Fruit fly (Drosophila melanogaster) whole organism, embryonic: Measurements from ENCODE around the gene RunxB.

ENCODE experiments used
- Atf6 ChIP-seq: fragments of 200-800 bp; sonication (Bioruptor generic); IDR thresholded peaks from 2 replicates; pipeline ENCODE4 v1.3.6; 2022; ENCODE audit warnings: missing biosample characterization, missing genetic modification characterization
- Awh ChIP-seq: fragments of 200-800 bp; sonication (Bioruptor generic); IDR thresholded peaks from 2 replicates; pipeline ENCODE4, ENCODE4 v1.3.6; 2022; ENCODE audit warnings: missing biosample characterization, missing genetic modification characterization
- B-H2 ChIP-seq: fragments of 200-800 bp; sonication (Bioruptor generic); optimal IDR thresholded peaks from 2 replicates; lab custom pipeline; 2018; ENCODE audit warnings: missing biosample characterization, mild to moderate bottlenecking, missing genetic modification characterization
- Bdp1 ChIP-seq: fragments of 200-800 bp; sonication (Bioruptor generic); optimal IDR thresholded peaks from 3 replicates; lab custom pipeline; 2016; ENCODE audit warnings: missing biosample characterization, missing genetic modification characterization
- CG10366 ChIP-seq: fragments of 200-800 bp; sonication (Bioruptor generic); IDR thresholded peaks from 2 replicates; pipeline ENCODE4 v1.3.6; 2022; ENCODE audit warnings: missing biosample characterization, missing genetic modification characterization
- CG10431 ChIP-seq: fragments of 200-800 bp; sonication (Bioruptor generic); optimal IDR thresholded peaks from 3 replicates; lab custom pipeline; 2018; ENCODE audit warnings: missing biosample characterization, mild to moderate bottlenecking, missing genetic modification characterization
- CG12104 ChIP-seq: fragments of 200-800 bp; sonication (Bioruptor generic); optimal IDR thresholded peaks from 3 replicates; lab custom pipeline; 2016; ENCODE audit warnings: missing biosample characterization, missing genetic modification characterization
- CG12155 ChIP-seq: fragments of 200-800 bp; sonication (Bioruptor generic); optimal IDR thresholded peaks from 3 replicates; lab custom pipeline; 2016; ENCODE audit warnings: missing biosample characterization, missing genetic modification characterization
- CG12659 ChIP-seq: fragments of 200-800 bp; sonication (Bioruptor generic); optimal IDR thresholded peaks from 3 replicates; lab custom pipeline; 2017; ENCODE audit warnings: mild to moderate bottlenecking, missing biosample characterization, missing genetic modification reagents, missing genetic modification characterization
- CG12769 ChIP-seq: fragments of 200-800 bp; sonication (Bioruptor generic); optimal IDR thresholded peaks from 2 replicates; lab custom pipeline; 2019; ENCODE audit warnings: missing biosample characterization, mild to moderate bottlenecking, missing genetic modification characterization, moderate library complexity
- CG13424 ChIP-seq: fragments of 200-800 bp; sonication (Bioruptor generic); optimal IDR thresholded peaks from 2 replicates; lab custom pipeline; 2019; ENCODE audit warnings: missing biosample characterization, mild to moderate bottlenecking, missing genetic modification characterization, moderate library complexity
- CG13894 ChIP-seq: fragments of 200-800 bp; sonication (Bioruptor generic); optimal IDR thresholded peaks from 3 replicates; lab custom pipeline; 2018; ENCODE audit warnings: missing biosample characterization, mild to moderate bottlenecking, missing genetic modification characterization, moderate library complexity
- CG14050 ChIP-seq: fragments of 200-800 bp; sonication (Bioruptor generic); IDR thresholded peaks from 3 replicates; pipeline ENCODE4 v1.3.6; 2022; ENCODE audit warnings: missing biosample characterization, missing genetic modification characterization
- CG1602 ChIP-seq: fragments of 200-800 bp; sonication (Bioruptor generic); optimal IDR thresholded peaks from 3 replicates; lab custom pipeline; 2016; ENCODE audit warnings: missing biosample characterization, missing genetic modification characterization
- CG1603 ChIP-seq: fragments of 200-800 bp; sonication (Bioruptor generic); optimal IDR thresholded peaks from 2 replicates; lab custom pipeline; 2019; ENCODE audit warnings: missing biosample characterization, mild to moderate bottlenecking, missing genetic modification characterization, moderate library complexity
- CG16813 ChIP-seq: fragments of 200-800 bp; sonication (Bioruptor generic); IDR thresholded peaks from 3 replicates; pipeline ENCODE4 v1.3.6; 2022; ENCODE audit warnings: missing biosample characterization, missing genetic modification characterization; ENCODE audit not compliant: partially characterized antibody
- CG17385 ChIP-seq: fragments of 200-800 bp; sonication (Bioruptor generic); optimal IDR thresholded peaks from 3 replicates; lab custom pipeline; 2018; ENCODE audit warnings: missing biosample characterization, mild to moderate bottlenecking, missing genetic modification characterization
- CG18262 ChIP-seq: fragments of 200-800 bp; optimal IDR thresholded peaks from 3 replicates; lab custom pipeline; 2019; ENCODE audit warnings: missing biosample characterization, mild to moderate bottlenecking, missing genetic modification characterization, moderate library complexity
- CG1832 ChIP-seq: fragments of 200-800 bp; sonication (Bioruptor generic); optimal IDR thresholded peaks from 2 replicates; lab custom pipeline; 2017; ENCODE audit warnings: missing biosample characterization, mild to moderate bottlenecking, missing genetic modification characterization, inconsistent platforms
- CG2678 ChIP-seq: fragments of 200-800 bp; sonication (Bioruptor generic); optimal IDR thresholded peaks from 3 replicates; lab custom pipeline; 2019; ENCODE audit warnings: missing biosample characterization, mild to moderate bottlenecking, missing genetic modification characterization, moderate library complexity
- CG3163 ChIP-seq: fragments of 200-800 bp; sonication (Bioruptor generic); optimal IDR thresholded peaks from 3 replicates; lab custom pipeline; 2016; ENCODE audit warnings: missing biosample characterization, missing genetic modification characterization
- CG6272 ChIP-seq: fragments of 200-800 bp; sonication (Bioruptor generic); IDR thresholded peaks from 2 replicates; pipeline ENCODE4 v1.3.6; 2022; ENCODE audit warnings: missing biosample characterization, missing genetic modification characterization
- CG7372 ChIP-seq: fragments of 200-800 bp; sonication (Bioruptor generic); IDR thresholded peaks from 2 replicates; pipeline ENCODE4 v1.3.6; 2022; ENCODE audit warnings: missing biosample characterization, missing genetic modification characterization
- CG7963 ChIP-seq: fragments of 200-800 bp; sonication (Bioruptor generic); IDR thresholded peaks from 3 replicates; pipeline ENCODE4 v1.3.6; 2022; ENCODE audit warnings: missing biosample characterization, missing genetic modification characterization; ENCODE audit not compliant: partially characterized antibody
- CG8290 ChIP-seq, 3 experiments: fragments of 200-800 bp; sonication (Bioruptor generic); optimal IDR thresholded peaks; 2 replicates each; lab custom pipeline; 2016 to 2019; ENCODE audit warnings: missing biosample characterization in 3 of 3, missing genetic modification characterization in 3 of 3, mild to moderate bottlenecking in 2 of 3, moderate library complexity in 1 of 3
- CG9609 ChIP-seq: fragments of 200-800 bp; sonication (Bioruptor generic); optimal IDR thresholded peaks from 3 replicates; lab custom pipeline; 2016; ENCODE audit warnings: missing biosample characterization, missing genetic modification characterization
- D19A ChIP-seq: fragments of 200-800 bp; optimal IDR thresholded peaks from 3 replicates; lab custom pipeline; 2019; ENCODE audit warnings: missing biosample characterization, mild to moderate bottlenecking, missing genetic modification characterization, moderate library complexity
- Eip74EF ChIP-seq, 2 experiments: fragments of 200-800 bp in 1 of 2; fragments of >200 bp in 1 of 2; sonication (Bioruptor generic) in 1 of 2; optimal IDR thresholded peaks; 2 replicates each; lab custom pipeline; 2017 to 2019; ENCODE audit warnings: missing biosample characterization in 2 of 2, missing genetic modification characterization in 2 of 2, mild to moderate bottlenecking in 1 of 2, moderate library complexity in 1 of 2
- Fer3 ChIP-seq: fragments of 200-800 bp; sonication (Bioruptor generic); optimal IDR thresholded peaks from 2 replicates; lab custom pipeline; 2018; ENCODE audit warnings: missing biosample characterization, mild to moderate bottlenecking, missing genetic modification characterization, moderate library complexity
- Hr39 ChIP-seq: fragments of >200 bp; optimal IDR thresholded peaks from 2 replicates; lab custom pipeline; 2017
- Jarid2 ChIP-seq: fragments of 200-800 bp; sonication (Bioruptor generic); optimal IDR thresholded peaks from 3 replicates; lab custom pipeline; 2017; ENCODE audit warnings: mild to moderate bottlenecking, missing biosample characterization, missing genetic modification reagents, missing genetic modification characterization
- Max ChIP-seq: fragments of 200-800 bp; sonication (Bioruptor generic); optimal IDR thresholded peaks from 2 replicates; lab custom pipeline; 2016; ENCODE audit warnings: missing biosample characterization, mild to moderate bottlenecking, missing genetic modification characterization
- PHDP ChIP-seq: fragments of 200-800 bp; sonication (Bioruptor generic); optimal IDR thresholded peaks from 3 replicates; lab custom pipeline; 2018; ENCODE audit warnings: missing biosample characterization, mild to moderate bottlenecking, missing genetic modification characterization, moderate library complexity
- Ravus ChIP-seq: fragments of 200-800 bp; sonication (Bioruptor generic); IDR thresholded peaks from 2 replicates; pipeline ENCODE4 v1.3.6; 2022; ENCODE audit warnings: missing biosample characterization, missing genetic modification characterization
- Scr ChIP-seq: fragments of 200-800 bp; sonication (Bioruptor generic); IDR thresholded peaks from 2 replicates; pipeline ENCODE4 v1.3.6; 2022; ENCODE audit warnings: missing biosample characterization, missing genetic modification characterization; ENCODE audit not compliant: partially characterized antibody
- Sry-β ChIP-seq: fragments of 200-800 bp; sonication (Bioruptor generic); optimal IDR thresholded peaks from 2 replicates; lab custom pipeline; 2018; ENCODE audit warnings: missing biosample characterization, mild to moderate bottlenecking, missing genetic modification characterization, moderate library complexity
- YL-1 ChIP-seq: fragments of 200-800 bp; sonication (Bioruptor generic); optimal IDR thresholded peaks from 3 replicates; lab custom pipeline; 2017; ENCODE audit warnings: missing biosample characterization, mild to moderate bottlenecking, missing genetic modification characterization
- caup ChIP-seq: fragments of 200-800 bp; sonication (Bioruptor generic); optimal IDR thresholded peaks from 3 replicates; lab custom pipeline; 2017; ENCODE audit warnings: missing biosample characterization, mild to moderate bottlenecking, missing genetic modification characterization, moderate library complexity; ENCODE audit not compliant: severe bottlenecking
- ci ChIP-seq: fragments of 200-800 bp; sonication (Bioruptor generic); IDR thresholded peaks from 3 replicates; pipeline ENCODE4 v1.3.6; 2022; ENCODE audit warnings: missing biosample characterization, missing genetic modification characterization
- jigr1 ChIP-seq: fragments of 200-800 bp; sonication (Bioruptor generic); IDR thresholded peaks from 3 replicates; pipeline ENCODE4 v1.3.6; 2022; ENCODE audit warnings: missing biosample characterization, missing genetic modification characterization
- jing ChIP-seq: fragments of 200-800 bp; sonication (Bioruptor generic); optimal IDR thresholded peaks from 2 replicates; lab custom pipeline; 2018; ENCODE audit warnings: missing biosample characterization, mild to moderate bottlenecking, missing genetic modification characterization
- peb ChIP-seq: fragments of 200-800 bp; sonication (Bioruptor generic); IDR thresholded peaks from 2 replicates; pipeline ENCODE4 v1.3.6; 2022; ENCODE audit warnings: missing biosample characterization, missing genetic modification characterization
- ranshi ChIP-seq: fragments of 200-800 bp; sonication (Bioruptor generic); IDR thresholded peaks from 2 replicates; pipeline ENCODE4 v1.3.6; 2022; ENCODE audit warnings: missing biosample characterization, missing genetic modification characterization
- row ChIP-seq: fragments of 200-800 bp; sonication (Bioruptor generic); IDR thresholded peaks from 3 replicates; pipeline ENCODE4 v1.3.6; 2022; ENCODE audit warnings: missing biosample characterization, missing genetic modification characterization
- schlank ChIP-seq: fragments of 200-800 bp; sonication (Bioruptor generic); optimal IDR thresholded peaks from 2 replicates; lab custom pipeline; 2018; ENCODE audit warnings: missing biosample characterization, mild to moderate bottlenecking, missing genetic modification characterization
- sd ChIP-seq: fragments of 200-800 bp; sonication (Bioruptor generic); optimal IDR thresholded peaks from 3 replicates; lab custom pipeline; 2018; ENCODE audit warnings: missing biosample characterization, mild to moderate bottlenecking, missing genetic modification characterization, moderate library complexity
- sens ChIP-seq: fragments of 200-800 bp; sonication (Bioruptor generic); peaks from one replicate; lab custom pipeline; 2016; ENCODE audit warnings: missing biosample characterization, missing genetic modification characterization
- sens-2 ChIP-seq: fragments of 200-800 bp; sonication (Bioruptor generic); IDR thresholded peaks from 2 replicates; pipeline ENCODE4 v1.3.6; 2022; ENCODE audit warnings: missing biosample characterization, missing genetic modification characterization
- sima ChIP-seq: fragments of 200-800 bp; sonication (Bioruptor generic); optimal IDR thresholded peaks from 2 replicates; lab custom pipeline; 2016; ENCODE audit warnings: missing biosample characterization, missing genetic modification characterization

The RunxB gene

dm6 chrX:20519696-20520373 is 18.5 kb upstream of the RunxB start (continued):
- no peak for TF ChIP-seq CG7372
- peak; percentile 34 for TF ChIP-seq sens (GFP tag; lab: Kevin White, UChicago)
- no peak for TF ChIP-seq CG17385 (GFP tag; lab: Kevin White, UChicago)
- no peak for TF ChIP-seq CG12659 (GFP tag; lab: Kevin White, UChicago)
- TF ChIP-seq Sry-β (GFP tag; lab: Kevin White, UChicago): no peak
- TF ChIP-seq Atf6: peak; percentile 17; the same call in 1 of the 2 replicates
- no peak for TF ChIP-seq Bdp1 (GFP tag; lab: Kevin White, UChicago)
- no peak for TF ChIP-seq sima (GFP tag; lab: Kevin White, UChicago)
- no peak for TF ChIP-seq CG16813 (GFP tag; lab: Robert Waterston, UW)
- TF ChIP-seq Jarid2 (GFP tag; lab: Kevin White, UChicago): no peak
- no peak for TF ChIP-seq CG6272 (GFP tag; lab: Robert Waterston, UW)
- no peak for TF ChIP-seq Max
- TF ChIP-seq sd: peak; percentile 56
- TF ChIP-seq CG10431 (GFP tag; lab: Kevin White, UChicago): no peak
- TF ChIP-seq CG12155 (GFP tag; lab: Kevin White, UChicago): no peak
- TF ChIP-seq jigr1 (GFP tag; lab: Robert Waterston, UW): no peak
- TF ChIP-seq CG10366 (GFP tag; lab: Robert Waterston, UW): no peak; the same call in 1 of the 2 replicates
- no peak for TF ChIP-seq Awh (GFP tag; lab: Robert Waterston, UW)
- no peak for TF ChIP-seq jing (GFP tag; lab: Kevin White, UChicago)
- no peak for TF ChIP-seq Fer3 (tag; lab: Kevin White, UChicago)
- 0 out of 3 replicates have a peak, but pooled peaks have one; percentile 34 for TF ChIP-seq ci (GFP tag; lab: Robert Waterston, UW)
- peak; percentile 9 for TF ChIP-seq CG2678 (tag; lab: Kevin White, UChicago)
- no peak for TF ChIP-seq schlank
- TF ChIP-seq row (GFP tag; lab: Robert Waterston, UW): peak; percentile 44; the same call in 2 of the 3 replicates
- no peak for TF ChIP-seq caup (GFP tag; lab: Kevin White, UChicago)
- TF ChIP-seq CG3163 (GFP tag; lab: Kevin White, UChicago): no peak
- TF ChIP-seq CG12769: peak; percentile 36
- TF ChIP-seq CG12104 (GFP tag; lab: Kevin White, UChicago): no peak
- TF ChIP-seq, all 482 proteins: peak for 33

DNA sequence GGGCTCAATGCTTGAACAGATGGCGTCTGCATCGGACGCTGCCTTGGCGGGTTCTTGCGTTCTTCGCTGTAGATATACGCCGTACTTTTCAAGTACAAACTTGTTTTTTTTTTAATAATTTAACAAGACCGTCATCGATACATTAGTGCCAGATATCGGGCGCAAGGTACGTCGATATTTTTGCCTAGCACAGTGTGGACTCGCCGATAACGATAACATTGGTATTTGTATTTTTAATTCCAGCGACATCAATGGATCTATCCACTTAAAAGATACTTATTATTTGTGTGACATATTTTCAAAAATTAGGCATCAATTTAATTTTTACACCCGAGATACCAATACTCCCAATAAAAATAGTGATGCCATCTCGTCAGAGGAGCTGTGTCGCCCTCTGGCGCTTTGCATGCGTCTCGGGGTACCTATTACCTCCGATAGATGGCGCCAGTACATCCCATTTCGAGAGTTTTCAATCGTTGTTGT is 13.5 kb upstream of the RunxB start, which contains the start of gene Tak1:
Gene Tak1, minus strand, starts transcription at position 175 of the 483 bp plus-strand sequence.
- no peak for TF ChIP-seq Ravus (GFP tag; lab: Robert Waterston, UW)
- TF ChIP-seq CG8290 (GFP tag; optimal IDR thresholded peaks at IDR 0.05; lab: Kevin White, UChicago): peak; percentile 62
- peak in 1 of 2 experiments; percentile 85 for TF ChIP-seq CG8290 (tag; optimal IDR thresholded peaks at IDR 0.05; lab: Kevin White, UChicago)
- TF ChIP-seq CG7963: peak; percentile 79
- peak; percentile 49; the same call in 1 of the 2 replicates for TF ChIP-seq ranshi (GFP tag; lab: Robert Waterston, UW)
- TF ChIP-seq CG14050 (GFP tag; lab: Robert Waterston, UW): no peak
- TF ChIP-seq Scr (GFP tag; lab: Robert Waterston, UW): peak; percentile 75
- TF ChIP-seq CG1603 (tag; lab: Kevin White, UChicago): peak; percentile 72
- TF ChIP-seq CG9609: peak; percentile 59
- TF ChIP-seq CG13894: peak; percentile 30
- peak; percentile 58 for TF ChIP-seq CG1602 (GFP tag; lab: Kevin White, UChicago)
- TF ChIP-seq D19A: no peak
- peak; percentile 43 for TF ChIP-seq PHDP (tag; lab: Kevin White, UChicago)
- no peak for TF ChIP-seq Hr39 (lab: Kevin White, UChicago)
- TF ChIP-seq sens-2: no peak
- TF ChIP-seq peb (GFP tag; lab: Robert Waterston, UW): no peak
- TF ChIP-seq CG18262 (tag; lab: Kevin White, UChicago): peak; percentile 48
- TF ChIP-seq YL-1 (GFP tag; lab: Kevin White, UChicago): peak; percentile 59
- TF ChIP-seq Eip74EF (GFP tag; optimal IDR thresholded peaks at IDR 0.05; lab: Kevin White, UChicago): no peak
- no peak for TF ChIP-seq CG1832 (GFP tag; lab: Kevin White, UChicago)
- TF ChIP-seq CG13424 (tag; lab: Kevin White, UChicago): peak; percentile 14
- TF ChIP-seq B-H2 (GFP tag; lab: Kevin White, UChicago): peak; percentile 17
